Worm (Caenorhabditis elegans): Measurements from ENCODE around the gene unc-58.

Gene unc-58

ce11 chrX:10133082-10133481 is at the start of gene unc-58:
TSS of gene unc-58 (minus strand) at chrX:10133182.
- no peak for TF ChIP-seq ceh-39 (tag; optimal IDR thresholded peaks at IDR 0.05)
- TF ChIP-seq snpc-4 (tag; optimal IDR thresholded peaks at IDR 0.05), result no peak
- no peak for TF ChIP-seq elt-1 (tag; optimal IDR thresholded peaks at IDR 0.05; ENCODE audit: borderline replicate concordance, insufficient read depth)
- TF ChIP-seq ceh-83 (GFP tag; optimal IDR thresholded peaks at IDR 0.05), result no peak
- TF ChIP-seq lin-32 (GFP tag; optimal IDR thresholded peaks at IDR 0.05), result no peak

DNA sequence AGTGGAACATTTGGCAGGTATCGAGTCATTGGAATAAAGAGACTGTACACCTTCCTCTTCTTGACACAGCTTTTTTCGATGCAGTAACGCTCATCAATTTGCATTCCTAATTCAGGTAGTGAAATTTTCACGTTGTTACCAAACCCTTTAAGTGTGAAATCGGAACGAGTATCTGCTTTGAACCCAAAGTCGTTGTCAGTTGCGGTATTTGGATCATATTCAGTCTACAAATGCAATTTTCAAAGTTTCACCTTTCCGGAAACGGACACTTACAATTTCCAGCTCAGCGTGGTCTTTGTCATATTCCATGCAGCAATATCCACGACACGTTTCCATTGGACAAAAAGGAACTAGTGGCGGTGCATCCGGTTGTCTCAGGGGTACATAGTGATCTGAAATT is 49.6 kb upstream of the unc-58 start:
- TF ChIP-seq unc-39 (tag; optimal IDR thresholded peaks at IDR 0.05) (no peak), sptf-1 (tag; optimal IDR thresholded peaks at IDR 0.05) (no peak), ceh-83 (GFP tag; optimal IDR thresholded peaks at IDR 0.05) (no peak), mab-5 (tag; optimal IDR thresholded peaks at IDR 0.05) (no peak), lsy-2 (tag; optimal IDR thresholded peaks at IDR 0.05) (no peak), ztf-11 (tag; optimal IDR thresholded peaks at IDR 0.05) (no peak)

DNA sequence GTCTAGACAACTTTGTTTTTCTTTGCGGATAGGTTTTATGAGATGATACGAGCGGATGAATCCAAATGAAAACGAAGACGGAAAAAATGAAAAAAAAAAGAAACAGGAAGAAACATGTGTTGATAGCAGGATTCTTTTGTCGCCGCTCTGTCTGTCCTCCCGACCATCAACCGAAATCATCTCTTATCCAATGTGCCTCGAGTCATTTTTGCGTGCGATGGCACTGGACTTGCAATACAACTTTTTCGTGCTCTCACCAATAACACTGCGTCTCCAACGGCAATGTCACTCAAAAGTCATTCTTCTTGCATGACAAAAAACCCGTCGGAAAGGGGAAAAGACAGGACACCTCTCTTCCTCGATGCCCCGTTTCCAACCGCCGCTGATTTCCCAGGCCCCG is 43.3 kb upstream of the unc-58 start, which contains the start of gene ncs-4:
Gene ncs-4 (plus strand): TSS at position 227 of the 400 bp plus-strand sequence.
- TF ChIP-seq blmp-1 (tag; optimal IDR thresholded peaks at IDR 0.05), result no peak
- no peak for TF ChIP-seq snpc-4 (tag; optimal IDR thresholded peaks at IDR 0.05)
- peak; percentile 31 for TF ChIP-seq unc-62 (GFP tag; optimal IDR thresholded peaks at IDR 0.05)
- TF ChIP-seq lsy-2 (tag; optimal IDR thresholded peaks at IDR 0.05), result no peak
- no peak for TF ChIP-seq nhr-76 (tag; optimal IDR thresholded peaks at IDR 0.05)
- peak; percentile 52 for TF ChIP-seq unc-120 (tag; optimal IDR thresholded peaks at IDR 0.05; ENCODE audit: poor library complexity, severe bottlenecking)

- TF ChIP-seq hlh-1 (tag; optimal IDR thresholded peaks at IDR 0.05), result no peak
- no peak for TF ChIP-seq lin-13 (tag; optimal IDR thresholded peaks at IDR 0.05)
- TF ChIP-seq elt-1 (tag; optimal IDR thresholded peaks at IDR 0.05; ENCODE audit: borderline replicate concordance, insufficient read depth), result no peak
- TF ChIP-seq pha-4 (tag; optimal IDR thresholded peaks at IDR 0.05), result no peak
- TF ChIP-seq blmp-1 (tag; optimal IDR thresholded peaks at IDR 0.05), result no peak
- TF ChIP-seq mep-1 (tag; optimal IDR thresholded peaks at IDR 0.05), result no peak
- TF ChIP-seq unc-62 (GFP tag; optimal IDR thresholded peaks at IDR 0.05), result no peak
- no peak for TF ChIP-seq ces-1 (GFP tag; optimal IDR thresholded peaks at IDR 0.05)
- no peak for TF ChIP-seq flh-1 (GFP tag; optimal IDR thresholded peaks at IDR 0.05)
- TF ChIP-seq ceh-39 (tag; optimal IDR thresholded peaks at IDR 0.05), result no peak
- TF ChIP-seq M03D4.4 (tag; optimal IDR thresholded peaks at IDR 0.05), result no peak
- TF ChIP-seq nhr-76 (tag; optimal IDR thresholded peaks at IDR 0.05), result no peak
- no peak for TF ChIP-seq lin-32 (GFP tag; optimal IDR thresholded peaks at IDR 0.05)
- TF ChIP-seq nhr-12 (tag; optimal IDR thresholded peaks at IDR 0.05), result no peak
- TF ChIP-seq zip-8 (tag; optimal IDR thresholded peaks at IDR 0.05), result no peak
- no peak for TF ChIP-seq elt-3 (tag; optimal IDR thresholded peaks at IDR 0.05)
These were observed 41.7 kb upstream of the unc-58 start, which contains the start of gene C07A4.3 for ce11 chrX:10174683-10175082. TSS of gene C07A4.3 (plus strand) at chrX:10174983.

DNA sequence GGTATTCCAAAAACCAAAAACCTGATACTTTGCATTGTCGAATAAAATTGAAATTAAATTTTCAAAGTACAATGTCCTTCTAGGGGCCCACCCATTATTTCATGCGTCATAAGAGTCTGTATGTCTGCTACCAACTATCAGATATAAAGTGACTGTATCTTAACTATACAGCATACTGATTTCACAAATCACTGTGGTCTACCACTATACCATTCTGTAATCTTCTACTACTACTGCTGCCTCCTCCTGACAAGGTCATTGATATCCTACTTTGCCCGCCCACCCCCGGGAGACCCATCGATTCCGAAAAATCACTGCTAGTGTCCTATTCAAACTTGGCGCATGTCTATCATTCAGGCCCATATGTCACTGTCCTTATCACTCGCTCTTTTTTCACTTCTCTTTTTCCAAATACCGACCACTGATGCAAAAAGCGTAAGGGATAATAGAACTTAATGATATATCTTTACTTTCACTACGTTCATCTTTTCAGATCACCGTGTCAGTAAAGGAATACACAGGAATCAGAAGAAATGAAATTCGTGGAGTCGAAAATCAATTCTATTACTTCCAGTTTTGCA is 39.1 kb upstream of the unc-58 start, which contains the start of gene C07A4.2:
Gene C07A4.2 (plus strand): TSS at position 195 of the 581 bp plus-strand sequence.
- TF ChIP-seq elt-1 (tag; optimal IDR thresholded peaks at IDR 0.05; ENCODE audit: borderline replicate concordance, insufficient read depth), result no peak
- no peak for TF ChIP-seq zip-8 (tag; optimal IDR thresholded peaks at IDR 0.05)
- TF ChIP-seq lsy-2 (tag; optimal IDR thresholded peaks at IDR 0.05), result no peak
- TF ChIP-seq lin-32 (GFP tag; optimal IDR thresholded peaks at IDR 0.05), result no peak
- TF ChIP-seq mab-5 (tag; optimal IDR thresholded peaks at IDR 0.05), result no peak
- TF ChIP-seq ztf-11 (tag; optimal IDR thresholded peaks at IDR 0.05), result no peak
- TF ChIP-seq bed-3 (GFP tag; optimal IDR thresholded peaks at IDR 0.05), result no peak
- no peak for TF ChIP-seq nhr-76 (tag; optimal IDR thresholded peaks at IDR 0.05)
- no peak for TF ChIP-seq blmp-1 (tag; optimal IDR thresholded peaks at IDR 0.05)

DNA sequence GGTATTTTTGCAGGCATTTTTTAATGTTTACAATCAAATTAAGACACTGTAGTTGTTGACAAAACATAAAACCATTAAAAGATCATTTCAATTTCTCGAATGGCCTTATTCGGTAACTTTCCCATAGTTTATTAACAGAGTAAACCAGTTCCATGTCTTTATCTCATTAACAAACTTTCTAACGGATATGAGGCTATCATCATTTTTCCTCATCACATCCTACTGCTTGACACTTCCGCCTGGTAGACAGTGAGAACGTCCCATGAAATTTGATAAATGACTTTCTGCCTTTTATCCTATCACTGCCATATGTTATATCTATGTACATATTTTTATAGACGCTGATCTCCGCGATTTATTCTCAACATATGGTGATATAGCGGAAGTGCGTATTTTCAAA is 37.6 kb upstream of the unc-58 start:
- no peak for TF ChIP-seq tbx-8 (GFP tag; optimal IDR thresholded peaks at IDR 0.05)
- TF ChIP-seq pha-4 (tag; optimal IDR thresholded peaks at IDR 0.05), result no peak
- no peak for TF ChIP-seq mls-2 (tag; optimal IDR thresholded peaks at IDR 0.05)
- TF ChIP-seq hlh-1 (tag; optimal IDR thresholded peaks at IDR 0.05), result no peak

DNA sequence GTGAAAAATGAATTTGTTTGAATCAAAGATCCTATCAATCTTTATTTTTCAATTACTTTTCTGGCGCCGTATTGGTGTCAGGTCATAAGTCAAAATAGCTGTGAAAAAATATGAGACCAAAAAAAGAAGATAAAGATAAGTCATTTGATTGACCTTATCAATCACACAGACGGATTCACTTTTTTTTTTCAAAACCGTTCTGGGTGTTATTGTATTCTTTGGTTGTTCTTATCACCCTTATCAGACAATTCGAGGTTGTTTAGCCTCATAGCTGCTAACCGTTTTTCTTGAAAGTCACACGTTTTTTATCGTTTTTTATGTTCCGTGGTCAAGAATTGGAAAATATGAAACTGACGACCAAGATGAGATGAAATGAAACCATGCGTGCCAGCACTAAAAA is 35.6 kb upstream of the unc-58 start:
- no peak for TF ChIP-seq zip-8 (tag; optimal IDR thresholded peaks at IDR 0.05)
- TF ChIP-seq bed-3 (GFP tag; optimal IDR thresholded peaks at IDR 0.05), result no peak
- no peak for TF ChIP-seq mab-5 (tag; optimal IDR thresholded peaks at IDR 0.05)
- TF ChIP-seq nhr-12 (tag; optimal IDR thresholded peaks at IDR 0.05), result no peak
- TF ChIP-seq elt-1 (tag; optimal IDR thresholded peaks at IDR 0.05; ENCODE audit: borderline replicate concordance, insufficient read depth), result no peak
- TF ChIP-seq sem-2 (GFP tag; optimal IDR thresholded peaks at IDR 0.05), result no peak
- no peak for TF ChIP-seq ham-2 (GFP tag; optimal IDR thresholded peaks at IDR 0.05)
- TF ChIP-seq tbx-8 (GFP tag; optimal IDR thresholded peaks at IDR 0.05), result no peak
- no peak for TF ChIP-seq lin-32 (GFP tag; optimal IDR thresholded peaks at IDR 0.05)
- no peak for TF ChIP-seq nhr-237 (tag; optimal IDR thresholded peaks at IDR 0.05)
- no peak for TF ChIP-seq nhr-28 (tag; optimal IDR thresholded peaks at IDR 0.05)
- TF ChIP-seq sptf-1 (tag; optimal IDR thresholded peaks at IDR 0.05), result no peak
- no peak for TF ChIP-seq hlh-1 (tag; optimal IDR thresholded peaks at IDR 0.05)
- no peak for TF ChIP-seq lin-13 (tag; optimal IDR thresholded peaks at IDR 0.05)
- no peak for TF ChIP-seq mep-1 (tag; optimal IDR thresholded peaks at IDR 0.05)
- TF ChIP-seq lsy-2 (tag; optimal IDR thresholded peaks at IDR 0.05), result no peak
- TF ChIP-seq nhr-76 (tag; optimal IDR thresholded peaks at IDR 0.05), result no peak
- no peak for TF ChIP-seq unc-62 (GFP tag; optimal IDR thresholded peaks at IDR 0.05)
- TF ChIP-seq flh-1 (GFP tag; optimal IDR thresholded peaks at IDR 0.05), result no peak

All from whole organism, mixed stage, embryonic.